Fruit fly (Drosophila melanogaster): ENCODE results near the gene CG13068.

- no peak for TF ChIP-seq eg (GFP tag; IDR thresholded peaks at IDR 0.05)
- TF ChIP-seq CG6808 (GFP tag; optimal IDR thresholded peaks at IDR 0.05), result no peak
- TF ChIP-seq Eip78C (GFP tag), result no peak
- no peak for TF ChIP-seq lz (GFP tag; optimal IDR thresholded peaks at IDR 0.05)
- TF ChIP-seq salr (GFP tag; optimal IDR thresholded peaks at IDR 0.05), result no peak
- no peak for TF ChIP-seq Blimp-1 (GFP tag; optimal IDR thresholded peaks at IDR 0.05)
- no peak for TF ChIP-seq CG6276 (GFP tag; optimal IDR thresholded peaks at IDR 0.05)
- no peak for TF ChIP-seq OdsH (GFP tag; optimal IDR thresholded peaks at IDR 0.05)
- no peak for TF ChIP-seq CG6854 (GFP tag; optimal IDR thresholded peaks at IDR 0.05)
- TF ChIP-seq Hr39 (GFP tag; optimal IDR thresholded peaks at IDR 0.05), result no peak
These were observed 26.3 kb downstream of the CG13068 start, which contains the start of gene CG4962 for dm6 chr3L:16295447-16295846.

Data from whole organism, prepupa.